Fruit fly (Drosophila melanogaster): ENCODE results near the gene IntS11.

The IntS11 gene

dm6 chr3R:29725577-29726240 is 19.4 kb upstream of the IntS11 start, which contains the start of gene Kul (continued):
- TF ChIP-seq CG15011 (GFP tag; optimal IDR thresholded peaks at IDR 0.05) (no peak), CG14860 (GFP tag; IDR thresholded peaks at IDR 0.05; ENCODE audit: partially characterized antibody) (no peak), CG17912 (GFP tag; optimal IDR thresholded peaks at IDR 0.05) (peak; percentile 1), CG17829 (tag; optimal IDR thresholded peaks at IDR 0.05) (peak; percentile 28), CG11723 (GFP tag; optimal IDR thresholded peaks at IDR 0.05) (no peak), CG33213 (GFP tag; optimal IDR thresholded peaks at IDR 0.05) (peak; percentile 39), MBD-R2 (GFP tag; IDR thresholded peaks at IDR 0.05) (peak; percentile 49), Dp (GFP tag; optimal IDR thresholded peaks at IDR 0.05) (peak; percentile 8), Hr78 (GFP tag; optimal IDR thresholded peaks at IDR 0.05) (no peak), zfh2 (GFP tag; optimal IDR thresholded peaks at IDR 0.05) (peak; percentile 2), onecut (GFP tag; IDR thresholded peaks at IDR 0.05) (no peak), dpn (GFP tag; optimal IDR thresholded peaks at IDR 0.05) (peak; percentile 5 to 41), Eip74EF (GFP tag; optimal IDR thresholded peaks at IDR 0.05) (no peak), Hmx (GFP tag; optimal IDR thresholded peaks at IDR 0.05) (no peak), ems (GFP tag; optimal IDR thresholded peaks at IDR 0.05) (no peak), Ets65A (GFP tag) (no peak), Rfx (GFP tag; IDR thresholded peaks at IDR 0.05) (peak; percentile 67), sqz (GFP tag; optimal IDR thresholded peaks at IDR 0.05) (peak; percentile 70), Ets97D (GFP tag; optimal IDR thresholded peaks at IDR 0.05) (peak; percentile 54), wor (GFP tag; IDR thresholded peaks at IDR 0.05) (no peak), CG13287 (GFP tag; IDR thresholded peaks at IDR 0.05; ENCODE audit: partially characterized antibody) (peak; percentile 20; the same call in 1 of the 2 replicates), vvl (GFP tag; IDR thresholded peaks at IDR 0.05) (0 out of 2 replicates have a peak, but pooled peaks have one; percentile 33), HmgD (GFP tag; optimal IDR thresholded peaks at IDR 0.05) (peak; percentile 50), CG12769 (tag; optimal IDR thresholded peaks at IDR 0.05) (no peak), CG5180 (GFP tag; optimal IDR thresholded peaks at IDR 0.05) (no peak), Dek (tag; optimal IDR thresholded peaks at IDR 0.05) (no peak), CG7963 (GFP tag; IDR thresholded peaks at IDR 0.05; ENCODE audit: partially characterized antibody) (no peak), twi (tag; optimal IDR thresholded peaks at IDR 0.05) (no peak), Ssrp (tag; optimal IDR thresholded peaks at IDR 0.05) (no peak), Dref (GFP tag; IDR thresholded peaks at IDR 0.05) (peak; percentile 45), CG1602 (GFP tag; optimal IDR thresholded peaks at IDR 0.05) (no peak), CG18262 (tag; optimal IDR thresholded peaks at IDR 0.05) (no peak), Max (GFP tag; optimal IDR thresholded peaks at IDR 0.05) (no peak), bab2 (GFP tag; optimal IDR thresholded peaks at IDR 0.05) (no peak), CkIIα-i1 (GFP tag; IDR thresholded peaks at IDR 0.05) (no peak), pzg (GFP tag; optimal IDR thresholded peaks at IDR 0.05) (peak; percentile 82), CG1233 (GFP tag; optimal IDR thresholded peaks at IDR 0.05) (peak; percentile 11), hkb (optimal IDR thresholded peaks at IDR 0.05) (no peak), hkb (GFP tag; IDR thresholded peaks at IDR 0.05) (0 out of 2 replicates have a peak, but pooled peaks have one; percentile 20), Hr51 (GFP tag; optimal IDR thresholded peaks at IDR 0.05) (peak in 1 of 2 experiments; percentile 8), insv (GFP tag; optimal IDR thresholded peaks at IDR 0.05) (peak in 1 of 2 experiments; percentile 14), bcd (GFP tag; optimal IDR thresholded peaks at IDR 0.05) (peak; percentile 2), CG34376 (GFP tag; optimal IDR thresholded peaks at IDR 0.05) (no peak), CG2202 (tag; optimal IDR thresholded peaks at IDR 0.05) (no peak), CG34224 (GFP tag; IDR thresholded peaks at IDR 0.05; ENCODE audit: partially characterized antibody) (peak; percentile 47; the same call in 1 of the 3 replicates), Sin3A (optimal IDR thresholded peaks at IDR 0.05) (peak; percentile 52), NC2α (GFP tag; optimal IDR thresholded peaks at IDR 0.05) (no peak), al (GFP tag; IDR thresholded peaks at IDR 0.05) (no peak), lilli (GFP tag; optimal IDR thresholded peaks at IDR 0.05) (peak; percentile 5)

Measured in whole organism, embryonic.